Worm (Caenorhabditis elegans) whole organism, late embryonic: ENCODE measurements around the gene F26F4.12.

Experiments
- C38D4.7 ChIP-seq: fragments of 200-800 bp; sonication (Bioruptor generic); optimal IDR thresholded peaks from 2 replicates; lab custom pipeline; 2018; ENCODE audit warnings: mild to moderate bottlenecking, missing genetic modification characterization, moderate library complexity, missing compliant biosample characterization
- F13H6.1 ChIP-seq: sonication (generic microtip); optimal IDR thresholded peaks from 2 replicates; lab custom pipeline; 2016; ENCODE audit warnings: missing genetic modification characterization, missing compliant biosample characterization
- K09A11.1 ChIP-seq: sonication (generic microtip); optimal IDR thresholded peaks from 2 replicates; lab custom pipeline; 2017; ENCODE audit warnings: antibody characterized with exemption, mild to moderate bottlenecking, missing genetic modification characterization, missing compliant biosample characterization; ENCODE audit not compliant: insufficient read depth
- T23F11.4 ChIP-seq: fragments of 200-800 bp; sonication (Bioruptor generic); optimal IDR thresholded peaks from 2 replicates; lab custom pipeline; 2018; ENCODE audit warnings: mild to moderate bottlenecking, missing genetic modification characterization, missing compliant biosample characterization
- Y22D7AL.16 ChIP-seq: sonication (generic microtip); optimal IDR thresholded peaks from 2 replicates; lab custom pipeline; 2016; ENCODE audit warnings: missing genetic modification characterization, missing compliant biosample characterization
- ahr-1 ChIP-seq: sonication (generic microtip); optimal IDR thresholded peaks from 2 replicates; lab custom pipeline; 2016; ENCODE audit warnings: missing genetic modification characterization, missing compliant biosample characterization
- ama-1 ChIP-seq: fragments of 150-350 bp; optimal IDR thresholded peaks from 2 replicates; lab custom pipeline; 2014
- ceh-18 ChIP-seq: sonication (generic microtip); optimal IDR thresholded peaks from 2 replicates; lab custom pipeline; 2016; ENCODE audit warnings: missing genetic modification characterization, missing compliant biosample characterization
- ceh-19 ChIP-seq: fragments of 200-800 bp; sonication (Bioruptor generic); optimal IDR thresholded peaks from 2 replicates; lab custom pipeline; 2018; ENCODE audit warnings: mild to moderate bottlenecking, missing genetic modification characterization, missing compliant biosample characterization
- ceh-2 ChIP-seq: sonication (generic microtip); optimal IDR thresholded peaks from 2 replicates; lab custom pipeline; 2016; ENCODE audit warnings: missing genotype, missing genetic modification characterization, missing compliant biosample characterization
- ceh-30 ChIP-seq: fragments of 150-350 bp; optimal IDR thresholded peaks from 2 replicates; lab custom pipeline; 2014; ENCODE audit warnings: missing biosample characterization, missing genetic modification characterization
- ceh-6 ChIP-seq: fragments of 200-800 bp; sonication (Bioruptor generic); optimal IDR thresholded peaks from 2 replicates; lab custom pipeline; 2018; ENCODE audit warnings: mild to moderate bottlenecking, missing genetic modification characterization, missing compliant biosample characterization
- ceh-9 ChIP-seq: sonication (generic microtip); optimal IDR thresholded peaks from 2 replicates; lab custom pipeline; 2016; ENCODE audit warnings: mild to moderate bottlenecking, missing genetic modification characterization, inconsistent platforms, missing compliant biosample characterization
- che-1 ChIP-seq: sonication (generic microtip); optimal IDR thresholded peaks from 2 replicates; lab custom pipeline; 2016; ENCODE audit warnings: mild to moderate bottlenecking, missing genetic modification characterization, missing compliant biosample characterization
- dve-1 ChIP-seq: sonication (generic microtip); optimal IDR thresholded peaks from 2 replicates; lab custom pipeline; 2017; ENCODE audit warnings: antibody characterized with exemption, mild to moderate bottlenecking, missing genetic modification characterization, missing compliant biosample characterization
- elt-2 ChIP-seq: sonication (generic microtip); optimal IDR thresholded peaks from 2 replicates; lab custom pipeline; 2016; ENCODE audit warnings: missing genetic modification reagents, missing genetic modification characterization, missing compliant biosample characterization
- eyg-1 ChIP-seq: sonication (generic microtip); optimal IDR thresholded peaks from 2 replicates; lab custom pipeline; 2016; ENCODE audit warnings: missing genotype, missing genetic modification characterization, missing compliant biosample characterization
- gmeb-2 ChIP-seq: sonication (generic microtip); optimal IDR thresholded peaks from 2 replicates; lab custom pipeline; 2016; ENCODE audit warnings: missing genetic modification characterization, inconsistent platforms, missing compliant biosample characterization
- hlh-15 ChIP-seq: sonication (generic microtip); optimal IDR thresholded peaks from 2 replicates; lab custom pipeline; 2016; ENCODE audit warnings: missing genetic modification characterization, missing compliant biosample characterization
- lim-6 ChIP-seq: sonication (generic microtip); optimal IDR thresholded peaks from 2 replicates; lab custom pipeline; 2016; ENCODE audit warnings: missing genetic modification characterization, missing compliant biosample characterization
- lin-11 ChIP-seq: fragments of 200-800 bp; sonication (Bioruptor generic); optimal IDR thresholded peaks from 2 replicates; lab custom pipeline; 2018; ENCODE audit warnings: mild to moderate bottlenecking, missing genetic modification characterization, missing compliant biosample characterization
- madf-2 ChIP-seq: sonication (generic microtip); optimal IDR thresholded peaks from 2 replicates; lab custom pipeline; 2017; ENCODE audit warnings: missing genetic modification characterization, missing compliant biosample characterization
- nhr-232 ChIP-seq: sonication (generic microtip); optimal IDR thresholded peaks from 2 replicates; lab custom pipeline; 2016; ENCODE audit warnings: missing genetic modification characterization, missing compliant biosample characterization
- odd-2 ChIP-seq: sonication (generic microtip); optimal IDR thresholded peaks from 2 replicates; lab custom pipeline; 2017; ENCODE audit warnings: antibody characterized with exemption, mild to moderate bottlenecking, missing genetic modification characterization, missing compliant biosample characterization
- pag-3 ChIP-seq: sonication (generic microtip); optimal IDR thresholded peaks from 2 replicates; lab custom pipeline; 2016; ENCODE audit warnings: missing compliant biosample characterization, missing genetic modification characterization, borderline replicate concordance
- pat-9 ChIP-seq: fragments of 200-800 bp; sonication (Bioruptor generic); optimal IDR thresholded peaks from 2 replicates; lab custom pipeline; 2018; ENCODE audit warnings: mild to moderate bottlenecking, missing genetic modification characterization, moderate library complexity, missing compliant biosample characterization
- pha-4 ChIP-seq: fragments of 150-350 bp; optimal IDR thresholded peaks from 2 replicates; lab custom pipeline; 2018; ENCODE audit warnings: missing biosample characterization, missing genetic modification reagents, missing genetic modification characterization
- sdc-2 ChIP-seq: sonication (generic microtip); optimal IDR thresholded peaks from 2 replicates; lab custom pipeline; 2016; ENCODE audit warnings: missing genotype, missing genetic modification characterization, missing compliant biosample characterization
- sox-2 ChIP-seq: fragments of 200-800 bp; sonication (Bioruptor generic); IDR thresholded peaks from 2 replicates; pipeline ENCODE4 v1.3.6; 2022; ENCODE audit warnings: missing genetic modification reagents, missing genetic modification characterization, missing compliant biosample characterization
- sox-4 ChIP-seq: sonication (generic microtip); optimal IDR thresholded peaks from 2 replicates; lab custom pipeline; 2017; ENCODE audit warnings: mild to moderate bottlenecking, missing genetic modification characterization, inconsistent platforms, missing compliant biosample characterization
- syd-9 ChIP-seq: sonication (generic microtip); optimal IDR thresholded peaks from 2 replicates; lab custom pipeline; 2016; ENCODE audit warnings: mild to moderate bottlenecking, missing genetic modification characterization, moderate library complexity, missing compliant biosample characterization
- ttx-3 ChIP-seq: sonication (generic microtip); optimal IDR thresholded peaks from 2 replicates; lab custom pipeline; 2016; ENCODE audit warnings: missing genetic modification reagents, missing genetic modification characterization, missing compliant biosample characterization
- unc-3 ChIP-seq, 2 experiments: fragments of 200-800 bp in 1 of 2; sonication (Bioruptor generic) in 1 of 2; sonication (generic microtip) in 1 of 2; conservative IDR thresholded peaks in 1 of 2; optimal IDR thresholded peaks in 1 of 2; 2 replicates each; pipeline versions ENCODE4 v1.3.6 to Lab custom; 2016 to 2022; ENCODE audit warnings: missing compliant biosample characterization in 2 of 2, missing genetic modification characterization in 2 of 2, missing genetic modification reagents in 1 of 2
- unc-42 ChIP-seq: sonication (generic microtip); optimal IDR thresholded peaks from 2 replicates; lab custom pipeline; 2016; ENCODE audit warnings: missing genotype, missing genetic modification characterization, missing compliant biosample characterization
- unc-55 ChIP-seq: sonication (generic microtip); optimal IDR thresholded peaks from 2 replicates; lab custom pipeline; 2017; ENCODE audit warnings: missing biosample characterization, missing genetic modification reagents, missing genetic modification characterization
- unc-86 ChIP-seq: sonication (generic microtip); optimal IDR thresholded peaks from 2 replicates; lab custom pipeline; 2016; ENCODE audit warnings: missing genetic modification characterization, missing compliant biosample characterization
- zip-5 ChIP-seq: sonication (generic microtip); optimal IDR thresholded peaks from 2 replicates; lab custom pipeline; 2016; ENCODE audit warnings: missing genetic modification characterization, missing compliant biosample characterization
- ztf-16 ChIP-seq: sonication (generic microtip); optimal IDR thresholded peaks from 2 replicates; lab custom pipeline; 2017; ENCODE audit warnings: missing genetic modification characterization, missing compliant biosample characterization

Gene F26F4.12

ce11 chrIII:4883429-4883828 lies 26.4 kb downstream of the F26F4.12 start, which contains the start of gene clec-5:
Gene clec-5 (minus strand): TSS chrIII:4883606.
- no peak for TF ChIP-seq ceh-9 (tag; lab: Kevin White, UChicago)
- TF ChIP-seq sox-2 (GFP tag; lab: Robert Waterston, UW): no peak
- no peak for TF ChIP-seq gmeb-2 (tag; lab: Kevin White, UChicago)
- TF ChIP-seq che-1 (tag; lab: Kevin White, UChicago): no peak
- no peak for TF ChIP-seq ceh-2
- no peak for TF ChIP-seq K09A11.1 (tag; lab: Kevin White, UChicago)
- no peak for TF ChIP-seq lim-6
- no peak for TF ChIP-seq zip-5 (tag; lab: Kevin White, UChicago)
- no peak for TF ChIP-seq pag-3
- TF ChIP-seq lin-11 (tag; lab: Kevin White, UChicago): no peak
- no peak for TF ChIP-seq Y22D7AL.16
- TF ChIP-seq unc-42: no peak
- TF ChIP-seq madf-2 (tag; lab: Kevin White, UChicago): no peak
- no peak for TF ChIP-seq sdc-2
- no peak for TF ChIP-seq unc-86 (tag; lab: Kevin White, UChicago)
- no peak for TF ChIP-seq pha-4 (tag; lab: Kevin White, UChicago)
- no peak for TF ChIP-seq unc-55
- no peak for TF ChIP-seq C38D4.7 (GFP tag; lab: Kevin White, UChicago)
- no peak for TF ChIP-seq ceh-30 (tag; lab: Kevin White, UChicago)
- TF ChIP-seq, all 69 proteins: peak for 0

ce11 chrIII:4881955-4882354 lies 27.9 kb downstream of the F26F4.12 start:
- TF ChIP-seq ttx-3 (tag; lab: Kevin White, UChicago): no peak
- TF ChIP-seq F13H6.1 (tag; lab: Kevin White, UChicago): no peak
- no peak for TF ChIP-seq ceh-2
- TF ChIP-seq elt-2 (tag; lab: Kevin White, UChicago): no peak
- no peak for TF ChIP-seq hlh-15 (tag; lab: Kevin White, UChicago)
- no peak for TF ChIP-seq T23F11.4 (GFP tag; lab: Kevin White, UChicago)
- no peak for TF ChIP-seq ceh-19
- no peak for TF ChIP-seq syd-9 (tag; lab: Kevin White, UChicago)
- TF ChIP-seq pha-4 (tag; lab: Kevin White, UChicago): no peak
- TF ChIP-seq K09A11.1 (tag; lab: Kevin White, UChicago): no peak
- TF ChIP-seq unc-3 (GFP tag; conservative IDR thresholded peaks at IDR 0.05; lab: Robert Waterston, UW): no peak
- TF ChIP-seq unc-3 (tag; optimal IDR thresholded peaks at IDR 0.05; lab: Kevin White, UChicago): no peak
- no peak for TF ChIP-seq ceh-6 (GFP tag; lab: Kevin White, UChicago)
- TF ChIP-seq, all 69 proteins: peak for 0

DNA sequence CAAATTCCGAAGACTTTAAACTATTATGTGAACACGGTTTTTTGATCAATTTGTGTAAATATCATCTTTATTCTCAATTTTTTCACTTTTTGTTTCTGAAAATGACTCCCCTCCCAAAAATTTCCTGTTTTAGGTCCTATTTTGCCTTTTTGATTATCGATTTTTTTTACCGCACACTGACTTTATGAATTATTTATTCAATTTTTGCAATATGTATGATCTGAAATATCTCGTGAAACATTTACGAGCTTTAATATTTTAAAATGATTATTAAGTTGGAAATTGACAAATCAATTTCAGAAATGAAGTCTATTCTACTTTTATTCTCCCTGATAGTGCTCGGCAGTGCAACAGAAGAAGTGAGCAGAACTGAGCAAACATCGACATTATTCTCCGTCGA lies 30.4 kb downstream of the F26F4.12 start, which contains the start of gene C35D10.1:
C35D10.1 (plus strand) TSS at position 301 of the 400 bp plus-strand sequence.
- no peak for TF ChIP-seq pha-4 (tag; lab: Kevin White, UChicago)
- no peak for TF ChIP-seq ama-1 (lab: Kevin White, UChicago)
- no peak for TF ChIP-seq ztf-16 (tag; lab: Kevin White, UChicago)
- no peak for TF ChIP-seq Y22D7AL.16
- TF ChIP-seq unc-55: no peak
- TF ChIP-seq dve-1 (tag; lab: Kevin White, UChicago): no peak
- TF ChIP-seq pat-9 (tag; lab: Kevin White, UChicago): no peak
- TF ChIP-seq sox-4 (tag; lab: Kevin White, UChicago): no peak

DNA sequence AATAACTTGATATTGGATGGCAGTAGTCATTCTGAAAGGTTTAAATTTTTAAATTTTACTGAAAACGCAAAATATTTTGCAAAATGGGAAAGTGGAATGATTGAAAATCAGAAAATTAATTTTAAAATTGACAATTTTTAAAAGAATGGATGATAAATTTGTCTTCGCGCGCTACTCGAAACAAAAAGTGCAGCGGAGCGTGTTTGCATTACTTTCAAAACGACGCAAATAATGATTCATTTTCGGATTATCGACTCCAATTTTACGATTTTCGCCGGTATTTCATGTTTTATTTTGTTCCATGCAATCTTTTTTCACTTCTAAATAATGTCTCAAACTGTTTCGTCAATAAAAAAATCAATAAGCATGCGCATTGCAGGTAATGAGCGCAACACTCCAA lies 31.6 kb downstream of the F26F4.12 start, which contains the start of the genes tost-1 and arx-6:
tost-1 (minus strand) TSS at position 31 of the 400 bp plus-strand sequence.
arx-6 (plus strand) TSS at position 378 of the 400 bp plus-strand sequence.
- TF ChIP-seq zip-5 (tag; lab: Kevin White, UChicago) (no peak), pha-4 (tag; lab: Kevin White, UChicago) (no peak), nhr-232 (tag; lab: Kevin White, UChicago) (no peak), Y22D7AL.16 (no peak), unc-42 (peak; percentile 22), lin-11 (tag; lab: Kevin White, UChicago) (no peak), pat-9 (tag; lab: Kevin White, UChicago) (no peak), ahr-1 (tag; lab: Kevin White, UChicago) (no peak), odd-2 (tag; lab: Kevin White, UChicago) (no peak), eyg-1 (tag; lab: Kevin White, UChicago) (no peak), ceh-18 (tag; lab: Kevin White, UChicago) (no peak), elt-2 (tag; lab: Kevin White, UChicago) (peak; percentile 21)
- TF ChIP-seq, all 69 proteins: peak for 2
